Worm (Caenorhabditis elegans) whole organism, young adult: ENCODE results near the gene trx-2.

Experiments used
- B0019.2 ChIP-seq: fragments of 200-800 bp; sonication (Bioruptor generic); conservative IDR thresholded peaks from 2 replicates; pipeline ENCODE4 v1.3.6; 2022; ENCODE audit warnings: missing genetic modification reagents, missing genetic modification characterization, missing compliant biosample characterization
- B0035.1 ChIP-seq: sonication (generic microtip); optimal IDR thresholded peaks from 2 replicates; lab custom pipeline; 2016; ENCODE audit warnings: missing genetic modification characterization, mild to moderate bottlenecking, missing compliant biosample characterization, missing genotype, missing genetic modification reagents
- C06A6.2 ChIP-seq: fragments of 200-800 bp; sonication (Bioruptor generic); conservative IDR thresholded peaks from 2 replicates; pipeline ENCODE4 v1.3.6; 2022; ENCODE audit warnings: missing genetic modification characterization, missing compliant biosample characterization
- F22D6.2 ChIP-seq: sonication (generic microtip); optimal IDR thresholded peaks from 2 replicates; lab custom pipeline; 2016; ENCODE audit warnings: mild to moderate bottlenecking, missing genetic modification characterization, missing compliant biosample characterization
- F23B12.7 ChIP-seq: sonication (generic microtip); optimal IDR thresholded peaks from 2 replicates; lab custom pipeline; 2017; ENCODE audit warnings: missing genetic modification characterization, mild to moderate bottlenecking, missing compliant biosample characterization, antibody characterized with exemption, moderate library complexity; ENCODE audit not compliant: insufficient read depth
- F55B11.4 ChIP-seq: sonication (generic microtip); optimal IDR thresholded peaks from 2 replicates; lab custom pipeline; 2016; ENCODE audit warnings: missing compliant biosample characterization, missing genetic modification characterization, borderline replicate concordance; ENCODE audit not compliant: insufficient read depth
- F57A8.1 ChIP-seq: fragments of 200-800 bp; sonication (Bioruptor generic); optimal IDR thresholded peaks from 2 replicates; lab custom pipeline; 2018; ENCODE audit warnings: mild to moderate bottlenecking, missing genetic modification characterization, moderate library complexity, missing compliant biosample characterization
- T07F8.4 ChIP-seq: sonication (generic microtip); optimal IDR thresholded peaks from 2 replicates; lab custom pipeline; 2016; ENCODE audit warnings: mild to moderate bottlenecking, missing genetic modification characterization, moderate library complexity, missing compliant biosample characterization
- Y53G8AR.9 ChIP-seq: fragments of 200-800 bp; sonication (Bioruptor generic); conservative IDR thresholded peaks from 2 replicates; pipeline ENCODE4 v1.3.6; 2022; ENCODE audit warnings: missing genetic modification reagents, missing genetic modification characterization, missing compliant biosample characterization
- Y67H2A.10 ChIP-seq: fragments of 200-800 bp; sonication (Bioruptor generic); conservative IDR thresholded peaks from 2 replicates; pipeline ENCODE4 v1.3.6; 2022; ENCODE audit warnings: missing genetic modification reagents, missing genetic modification characterization, missing compliant biosample characterization
- ZK185.1 ChIP-seq: sonication (generic microtip); optimal IDR thresholded peaks from 2 replicates; lab custom pipeline; 2016; ENCODE audit warnings: mild to moderate bottlenecking, missing genetic modification characterization, missing compliant biosample characterization; ENCODE audit not compliant: poor library complexity, severe bottlenecking
- akir-1 ChIP-seq: fragments of 200-800 bp; sonication (Bioruptor generic); optimal IDR thresholded peaks from 2 replicates; lab custom pipeline; 2018; ENCODE audit warnings: mild to moderate bottlenecking, missing genetic modification characterization, moderate library complexity, missing compliant biosample characterization
- ama-1 ChIP-seq, 3 experiments: fragments of 150-350 bp in 1 of 3; sonication (generic microtip) in 2 of 3; optimal IDR thresholded peaks; 2 replicates each; lab custom pipeline; 2014 to 2018; ENCODE audit warnings: missing biosample characterization in 2 of 3, missing genetic modification characterization in 2 of 3, missing genetic modification reagents in 2 of 3
- athp-1 ChIP-seq: sonication (generic microtip); optimal IDR thresholded peaks from 2 replicates; lab custom pipeline; 2017; ENCODE audit warnings: mild to moderate bottlenecking, missing genetic modification characterization, missing compliant biosample characterization
- attf-5 ChIP-seq: fragments of 200-800 bp; sonication (Bioruptor generic); optimal IDR thresholded peaks from 2 replicates; lab custom pipeline; 2018; ENCODE audit warnings: mild to moderate bottlenecking, missing genetic modification characterization, missing compliant biosample characterization
- bed-1 ChIP-seq: fragments of 200-800 bp; sonication (Bioruptor generic); IDR thresholded peaks from 2 replicates; pipeline ENCODE4 v1.3.6; 2022; ENCODE audit warnings: missing genetic modification reagents, missing genetic modification characterization, missing compliant biosample characterization
- cebp-2 ChIP-seq: fragments of 200-800 bp; sonication (Bioruptor generic); IDR thresholded peaks from 2 replicates; pipeline ENCODE4 v1.3.6; 2022; ENCODE audit warnings: missing genetic modification characterization, missing compliant biosample characterization
- ceh-27 ChIP-seq: fragments of 200-800 bp; sonication (Bioruptor generic); optimal IDR thresholded peaks from 2 replicates; lab custom pipeline; 2018; ENCODE audit warnings: mild to moderate bottlenecking, missing genetic modification characterization, moderate library complexity, missing compliant biosample characterization
- ceh-40 ChIP-seq: fragments of 200-800 bp; sonication (Bioruptor generic); IDR thresholded peaks from 2 replicates; pipeline ENCODE4 v1.3.6; 2022; ENCODE audit warnings: missing genetic modification characterization, missing compliant biosample characterization
- ceh-91 ChIP-seq: fragments of 200-800 bp; sonication (Bioruptor generic); IDR thresholded peaks from 2 replicates; pipeline ENCODE4 v1.3.6; 2022; ENCODE audit warnings: missing genetic modification reagents, missing genetic modification characterization, missing compliant biosample characterization
- dox-1 ChIP-seq: fragments of 200-800 bp; sonication (Bioruptor generic); IDR thresholded peaks from 2 replicates; pipeline ENCODE4 v1.3.6; 2022; ENCODE audit warnings: missing genetic modification reagents, missing genetic modification characterization, missing compliant biosample characterization
- egrh-3 ChIP-seq: fragments of 200-800 bp; sonication (Bioruptor generic); IDR thresholded peaks from 2 replicates; pipeline ENCODE4 v1.3.6; 2022; ENCODE audit warnings: missing genetic modification reagents, missing genetic modification characterization, missing compliant biosample characterization
- ekl-4 ChIP-seq: fragments of 200-800 bp; sonication (Bioruptor generic); IDR thresholded peaks from 2 replicates; pipeline ENCODE4 v1.3.6; 2022; ENCODE audit warnings: missing genetic modification reagents, missing genetic modification characterization, missing compliant biosample characterization
- fkh-3 ChIP-seq: sonication (generic microtip); optimal IDR thresholded peaks from 2 replicates; lab custom pipeline; 2016; ENCODE audit warnings: mild to moderate bottlenecking, missing genetic modification characterization, missing compliant biosample characterization
- gei-17 ChIP-seq: fragments of 200-800 bp; sonication (Bioruptor generic); optimal IDR thresholded peaks from 2 replicates; lab custom pipeline; 2018; ENCODE audit warnings: mild to moderate bottlenecking, missing genetic modification characterization, missing compliant biosample characterization
- hrde-1 ChIP-seq: sonication (generic microtip); optimal IDR thresholded peaks from 2 replicates; lab custom pipeline; 2016; ENCODE audit warnings: missing genetic modification characterization, mild to moderate bottlenecking, missing compliant biosample characterization, moderate library complexity, missing genotype, missing genetic modification reagents, borderline replicate concordance
- let-526 ChIP-seq: fragments of 200-800 bp; sonication (Bioruptor generic); IDR thresholded peaks from 2 replicates; pipeline ENCODE4 v1.3.6; 2022; ENCODE audit warnings: missing genetic modification reagents, missing genetic modification characterization, missing compliant biosample characterization
- let-607 ChIP-seq, 2 experiments: fragments of 200-800 bp in 1 of 2; sonication (Bioruptor generic) in 1 of 2; sonication (generic microtip) in 1 of 2; optimal IDR thresholded peaks; 2 replicates each; lab custom pipeline; 2016 to 2018; ENCODE audit warnings: mild to moderate bottlenecking in 2 of 2, missing compliant biosample characterization in 2 of 2, missing genetic modification characterization in 2 of 2, moderate library complexity in 2 of 2, missing genotype in 1 of 2
- lin-26 ChIP-seq: fragments of 200-800 bp; sonication (Bioruptor generic); IDR thresholded peaks from 2 replicates; pipeline ENCODE4 v1.3.6; 2022; ENCODE audit warnings: missing genetic modification reagents, missing genetic modification characterization, missing compliant biosample characterization
- lir-1 ChIP-seq: fragments of 200-800 bp; sonication (Bioruptor generic); conservative IDR thresholded peaks from 2 replicates; pipeline ENCODE4 v1.3.6; 2022; ENCODE audit warnings: missing genetic modification reagents, missing genetic modification characterization, missing compliant biosample characterization
- madf-10 ChIP-seq: sonication (generic microtip); optimal IDR thresholded peaks from 2 replicates; lab custom pipeline; 2016; ENCODE audit warnings: mild to moderate bottlenecking, missing genetic modification characterization, missing compliant biosample characterization
- mes-4 ChIP-seq: sonication (generic microtip); optimal IDR thresholded peaks from 2 replicates; lab custom pipeline; 2016; ENCODE audit warnings: missing genotype, missing genetic modification characterization, missing compliant biosample characterization
- nfya-1 ChIP-seq: sonication (generic microtip); optimal IDR thresholded peaks from 2 replicates; lab custom pipeline; 2017; ENCODE audit warnings: antibody characterized with exemption, missing compliant biosample characterization, missing genetic modification characterization, borderline replicate concordance; ENCODE audit not compliant: insufficient read depth
- nhr-120 ChIP-seq: fragments of 200-800 bp; sonication (Bioruptor generic); IDR thresholded peaks from 2 replicates; pipeline ENCODE4 v1.3.6; 2022; ENCODE audit warnings: missing genetic modification characterization, missing compliant biosample characterization
- pha-4 ChIP-seq: fragments of 150-350 bp; sonication (generic microtip); optimal IDR thresholded peaks from 2 replicates; lab custom pipeline; 2014; ENCODE audit warnings: missing biosample characterization, missing genetic modification reagents, missing genetic modification characterization
- rec-8 ChIP-seq, 2 experiments: sonication (generic microtip); optimal IDR thresholded peaks; 2 replicates each; lab custom pipeline; 2016; ENCODE audit warnings: mild to moderate bottlenecking in 2 of 2, missing genetic modification characterization in 2 of 2, missing genetic modification reagents in 2 of 2, missing genotype in 2 of 2, missing biosample characterization in 1 of 2, missing compliant biosample characterization in 1 of 2, moderate library complexity in 1 of 2
- rpc-1 ChIP-seq, 2 experiments: fragments of 150-350 bp in 1 of 2; sonication (generic microtip) in 1 of 2; optimal IDR thresholded peaks; 2 replicates each; lab custom pipeline; 2014 to 2018; ENCODE audit warnings: missing biosample characterization in 1 of 2, missing genetic modification characterization in 1 of 2, missing genetic modification reagents in 1 of 2, missing genotype in 1 of 2
- snpc-1.1 ChIP-seq: sonication (generic microtip); optimal IDR thresholded peaks from 2 replicates; lab custom pipeline; 2017; ENCODE audit warnings: missing genetic modification characterization, mild to moderate bottlenecking, missing compliant biosample characterization, antibody characterized with exemption, moderate library complexity, missing genotype, missing genetic modification reagents; ENCODE audit not compliant: insufficient read depth
- somi-1 ChIP-seq: fragments of 200-800 bp; sonication (Bioruptor generic); optimal IDR thresholded peaks from 2 replicates; lab custom pipeline; 2018; ENCODE audit warnings: mild to moderate bottlenecking, missing genetic modification characterization, missing compliant biosample characterization
- sptf-2 ChIP-seq: fragments of 200-800 bp; sonication (Bioruptor generic); optimal IDR thresholded peaks from 2 replicates; lab custom pipeline; 2018; ENCODE audit warnings: mild to moderate bottlenecking, missing genetic modification characterization, missing compliant biosample characterization
- tbp1 ChIP-seq: fragments of 200-800 bp; sonication (Bioruptor generic); optimal IDR thresholded peaks from 2 replicates; lab custom pipeline; 2018; ENCODE audit warnings: mild to moderate bottlenecking, missing genetic modification characterization, missing compliant biosample characterization
- tbx-9 ChIP-seq: sonication (generic microtip); optimal IDR thresholded peaks from 2 replicates; lab custom pipeline; 2016; ENCODE audit warnings: borderline replicate concordance, missing genetic modification characterization, inconsistent platforms, missing compliant biosample characterization
- unc-62 ChIP-seq: fragments of 150-350 bp; optimal IDR thresholded peaks from 2 replicates; lab custom pipeline; 2014; ENCODE audit warnings: missing biosample characterization, missing genetic modification reagents, missing genetic modification characterization
- zfh-2 ChIP-seq: fragments of 200-800 bp; sonication (Bioruptor generic); conservative IDR thresholded peaks from 2 replicates; pipeline ENCODE4 v1.3.6; 2022; ENCODE audit warnings: missing genetic modification reagents, missing genetic modification characterization, missing compliant biosample characterization
- ztf-25 ChIP-seq: fragments of 200-800 bp; sonication (Bioruptor generic); IDR thresholded peaks from 2 replicates; pipeline ENCODE4 v1.3.6; 2022; ENCODE audit warnings: missing genetic modification reagents, missing genetic modification characterization, missing compliant biosample characterization
- ztf-6 ChIP-seq: fragments of 200-800 bp; sonication (Bioruptor generic); IDR thresholded peaks from 2 replicates; pipeline ENCODE4 v1.3.6; 2022; ENCODE audit warnings: missing genetic modification reagents, missing genetic modification characterization, missing compliant biosample characterization

The trx-2 gene

ce11 chrV:10361830-10362397, 47.4 kb downstream of the trx-2 start, which contains the start of gene cash-1 (continued):
- TF ChIP-seq let-607 (tag; optimal IDR thresholded peaks at IDR 0.05; lab: Kevin White, UChicago) (peak in 1 of 2 experiments; percentile 12), ceh-91 (GFP tag; lab: Robert Waterston, UW) (peak; percentile 66), let-526 (GFP tag; lab: Robert Waterston, UW) (0 out of 2 replicates have a peak, but pooled peaks have one; percentile 55), somi-1 (GFP tag; lab: Kevin White, UChicago) (no peak), B0035.1 (tag; lab: Kevin White, UChicago) (no peak), B0019.2 (GFP tag; lab: Robert Waterston, UW) (no peak), ztf-25 (GFP tag; lab: Robert Waterston, UW) (0 out of 2 replicates have a peak, but pooled peaks have one; percentile 36), rec-8 (tag; optimal IDR thresholded peaks at IDR 0.05; lab: Kevin White, UChicago) (no peak), lir-1 (GFP tag; lab: Robert Waterston, UW) (no peak), ceh-27 (GFP tag; lab: Kevin White, UChicago) (peak; percentile 50), lin-26 (GFP tag; lab: Robert Waterston, UW) (peak; percentile 54), tbx-9 (tag; lab: Kevin White, UChicago) (no peak), Y67H2A.10 (GFP tag; lab: Robert Waterston, UW) (no peak; the same call in 1 of the 2 replicates), F22D6.2 (tag; lab: Kevin White, UChicago) (no peak), ceh-40 (no peak), ama-1 (optimal IDR thresholded peaks at IDR 0.05; lab: Kevin White, UChicago) (peak; percentile 36), ama-1 (GFP tag; optimal IDR thresholded peaks at IDR 0.05; lab: Kevin White, UChicago) (no peak), F23B12.7 (tag; lab: Kevin White, UChicago) (no peak), hrde-1 (tag; lab: Kevin White, UChicago) (no peak), snpc-1.1 (tag; lab: Kevin White, UChicago) (no peak), C06A6.2 (GFP tag; lab: Robert Waterston, UW) (no peak), bed-1 (no peak), egrh-3 (no peak), ZK185.1 (tag; lab: Kevin White, UChicago) (peak; percentile 47), fkh-3 (tag; lab: Kevin White, UChicago) (no peak), mes-4 (tag; lab: Kevin White, UChicago) (no peak), unc-62 (no peak), attf-5 (GFP tag; lab: Kevin White, UChicago) (peak; percentile 88), pha-4 (tag; lab: Kevin White, UChicago) (peak; percentile 8), sptf-2 (GFP tag; lab: Kevin White, UChicago) (no peak), F55B11.4 (tag; lab: Kevin White, UChicago) (no peak), madf-10 (tag; lab: Kevin White, UChicago) (peak; percentile 17), nhr-120 (GFP tag; lab: Robert Waterston, UW) (no peak), nfya-1 (tag; lab: Kevin White, UChicago) (no peak), cebp-2 (GFP tag; lab: Robert Waterston, UW) (no peak), gei-17 (GFP tag; lab: Kevin White, UChicago) (no peak), Y53G8AR.9 (no peak), ztf-6 (GFP tag; lab: Robert Waterston, UW) (no peak), dox-1 (GFP tag; lab: Robert Waterston, UW) (peak; percentile 88), rpc-1 (optimal IDR thresholded peaks at IDR 0.05; lab: Kevin White, UChicago) (no peak), rpc-1 (tag; optimal IDR thresholded peaks at IDR 0.05; lab: Kevin White, UChicago) (no peak), akir-1 (GFP tag; lab: Kevin White, UChicago) (no peak), zfh-2 (GFP tag; lab: Robert Waterston, UW) (no peak), T07F8.4 (tag; lab: Kevin White, UChicago) (no peak), athp-1 (no peak), tbp1 (GFP tag; lab: Kevin White, UChicago) (peak; percentile 53), ekl-4 (GFP tag; lab: Robert Waterston, UW) (peak; percentile 51; the same call in 1 of the 2 replicates), F57A8.1 (GFP tag; lab: Kevin White, UChicago) (no peak)
